Fruit fly (Drosophila melanogaster): ENCODE measurements around the gene APC7.

Gene APC7

dm6 chrX:6614266-6614665 lies 17.4 kb downstream of the APC7 start (continued):
- TF ChIP-seq CG17328 (GFP tag; IDR thresholded peaks at IDR 0.05): no peak
- TF ChIP-seq ewg (GFP tag; optimal IDR thresholded peaks at IDR 0.05): no peak
- TF ChIP-seq esg (GFP tag; conservative IDR thresholded peaks at IDR 0.05): no peak
- TF ChIP-seq pfk (GFP tag; optimal IDR thresholded peaks at IDR 0.05): no peak
- TF ChIP-seq tio (GFP tag; optimal IDR thresholded peaks at IDR 0.05): no peak
- peak; percentile 14 for TF ChIP-seq CG17359 (tag; optimal IDR thresholded peaks at IDR 0.05)
- TF ChIP-seq H15 (GFP tag; IDR thresholded peaks at IDR 0.05): no peak
- peak; percentile 45 for TF ChIP-seq CG15514 (GFP tag; optimal IDR thresholded peaks at IDR 0.05)
- peak; percentile 23 for TF ChIP-seq exex (tag; optimal IDR thresholded peaks at IDR 0.05)
- no peak; the same call in 2 of the 3 replicates for TF ChIP-seq dysf (GFP tag; IDR thresholded peaks at IDR 0.05)
- TF ChIP-seq Hr39 (optimal IDR thresholded peaks at IDR 0.05): no peak
- TF ChIP-seq CG15011 (GFP tag; optimal IDR thresholded peaks at IDR 0.05): peak; percentile 55
- TF ChIP-seq kni (GFP tag; optimal IDR thresholded peaks at IDR 0.05): peak; percentile 22
- no peak for TF ChIP-seq danr (GFP tag; IDR thresholded peaks at IDR 0.05)
- peak; percentile 44 for TF ChIP-seq HmgZ (tag; optimal IDR thresholded peaks at IDR 0.05)
- TF ChIP-seq CG12299 (tag; optimal IDR thresholded peaks at IDR 0.05): no peak
- peak; percentile 11 for TF ChIP-seq MTF-1 (GFP tag; optimal IDR thresholded peaks at IDR 0.05; ENCODE audit: borderline replicate concordance)
- no peak for TF ChIP-seq Abd-B (GFP tag; optimal IDR thresholded peaks at IDR 0.05)
- TF ChIP-seq Drgx (GFP tag; IDR thresholded peaks at IDR 0.05): no peak
- no peak for TF ChIP-seq sug (tag; optimal IDR thresholded peaks at IDR 0.05)
- TF ChIP-seq CG5180 (GFP tag; optimal IDR thresholded peaks at IDR 0.05): peak; percentile 29
- TF ChIP-seq ci (GFP tag; IDR thresholded peaks at IDR 0.05): no peak
- no peak for TF ChIP-seq CG14050 (GFP tag; IDR thresholded peaks at IDR 0.05)
- no peak for TF ChIP-seq cas (GFP tag; IDR thresholded peaks at IDR 0.05)
- TF ChIP-seq CG7786 (GFP tag; optimal IDR thresholded peaks at IDR 0.05): no peak
- no peak for TF ChIP-seq tup (GFP tag; optimal IDR thresholded peaks at IDR 0.05)
- peak; percentile 31 for TF ChIP-seq Asciz (GFP tag; optimal IDR thresholded peaks at IDR 0.05)
- peak; percentile 53 for TF ChIP-seq CG4707 (GFP tag; optimal IDR thresholded peaks at IDR 0.05)
- TF ChIP-seq oc (tag; optimal IDR thresholded peaks at IDR 0.05): no peak
- TF ChIP-seq onecut (GFP tag; IDR thresholded peaks at IDR 0.05): no peak
- peak; percentile 17; the same call in 1 of the 2 replicates for TF ChIP-seq ranshi (GFP tag; IDR thresholded peaks at IDR 0.05)
- peak; percentile 25 for TF ChIP-seq Fer3 (tag; optimal IDR thresholded peaks at IDR 0.05)
- peak; percentile 57 for TF ChIP-seq CG2678 (tag; optimal IDR thresholded peaks at IDR 0.05)
- TF ChIP-seq bcd (GFP tag; optimal IDR thresholded peaks at IDR 0.05): no peak
- no peak for TF ChIP-seq CG13123 (GFP tag; optimal IDR thresholded peaks at IDR 0.05)
- no peak for TF ChIP-seq CG5953 (GFP tag; IDR thresholded peaks at IDR 0.05)
- TF ChIP-seq CG9876 (GFP tag; optimal IDR thresholded peaks at IDR 0.05): no peak
- TF ChIP-seq slou (GFP tag; optimal IDR thresholded peaks at IDR 0.05): no peak
- no peak for TF ChIP-seq gcm2 (GFP tag; optimal IDR thresholded peaks at IDR 0.05)
- TF ChIP-seq CG15479 (GFP tag; optimal IDR thresholded peaks at IDR 0.05): no peak
- peak in 1 of 2 experiments; percentile 64 for TF ChIP-seq chif (GFP tag; optimal IDR thresholded peaks at IDR 0.05)
- TF ChIP-seq CG10431 (GFP tag; optimal IDR thresholded peaks at IDR 0.05): no peak
- no peak for TF ChIP-seq CG16863 (GFP tag; optimal IDR thresholded peaks at IDR 0.05)
- TF ChIP-seq tin (GFP tag; optimal IDR thresholded peaks at IDR 0.05): no peak
- TF ChIP-seq Fer1 (GFP tag; optimal IDR thresholded peaks at IDR 0.05): peak; percentile 50
- no peak for TF ChIP-seq CG1647 (GFP tag; optimal IDR thresholded peaks at IDR 0.05)
- TF ChIP-seq da (GFP tag; optimal IDR thresholded peaks at IDR 0.05): no peak
- TF ChIP-seq Dbx (GFP tag; IDR thresholded peaks at IDR 0.05): no peak
- no peak for TF ChIP-seq sim (GFP tag; IDR thresholded peaks at IDR 0.05)
- TF ChIP-seq E2f1 (GFP tag; IDR thresholded peaks at IDR 0.05): no peak
- no peak for TF ChIP-seq chinmo (GFP tag; IDR thresholded peaks at IDR 0.05; ENCODE audit: partially characterized antibody)
- TF ChIP-seq shn (GFP tag; optimal IDR thresholded peaks at IDR 0.05): no peak

Measured in whole organism, embryonic.